Worm (Caenorhabditis elegans) whole organism, L4 larva: ENCODE data around the gene R09A8.5.

Experiments
- D1046.2 ChIP-seq: fragments of 200-800 bp; sonication (Bioruptor generic); IDR thresholded peaks from 2 replicates; pipeline ENCODE4 v1.3.6; 2022; ENCODE audit warnings: missing genetic modification characterization, missing compliant biosample characterization
- F37D6.2 ChIP-seq: sonication (generic microtip); optimal IDR thresholded peaks from 2 replicates; lab custom pipeline; 2016; ENCODE audit warnings: mild to moderate bottlenecking, missing genetic modification characterization, missing compliant biosample characterization
- F49E8.2 ChIP-seq: sonication (generic microtip); optimal IDR thresholded peaks from 2 replicates; lab custom pipeline; 2016; ENCODE audit warnings: missing compliant biosample characterization, mild to moderate bottlenecking, missing genetic modification characterization, borderline replicate concordance
- ZK337.2 ChIP-seq: fragments of 200-800 bp; sonication (Bioruptor generic); IDR thresholded peaks from 2 replicates; pipeline ENCODE4 v1.3.6; 2022; ENCODE audit warnings: missing genetic modification reagents, missing genetic modification characterization, missing compliant biosample characterization
- aha-1 ChIP-seq: fragments of 150-350 bp; peaks from one replicate; lab custom pipeline; 2014; ENCODE audit warnings: missing biosample characterization, missing genetic modification characterization
- arid-1 ChIP-seq: fragments of 200-800 bp; sonication (Bioruptor generic); conservative IDR thresholded peaks from 2 replicates; pipeline ENCODE4 v1.3.6; 2022; ENCODE audit warnings: missing genetic modification reagents, missing genetic modification characterization, missing compliant biosample characterization
- ceh-28 ChIP-seq: fragments of 150-350 bp; optimal IDR thresholded peaks from 2 replicates; lab custom pipeline; 2014; ENCODE audit warnings: missing biosample characterization, missing genetic modification reagents, missing genetic modification characterization
- daf-12 ChIP-seq: fragments of 150-350 bp; optimal IDR thresholded peaks from 2 replicates; lab custom pipeline; 2014; ENCODE audit warnings: missing biosample characterization, missing genetic modification reagents, missing genetic modification characterization
- daf-16 ChIP-seq, 3 experiments: sonication (generic microtip); optimal IDR thresholded peaks; 2 replicates each; lab custom pipeline; 2016 to 2017; ENCODE audit warnings: missing genetic modification characterization in 3 of 3, missing genetic modification reagents in 3 of 3, mild to moderate bottlenecking in 2 of 3, missing compliant biosample characterization in 2 of 3, missing biosample characterization in 1 of 3, moderate library complexity in 1 of 3
- daf-19 ChIP-seq: fragments of 200-800 bp; sonication (Bioruptor generic); conservative IDR thresholded peaks from 2 replicates; pipeline ENCODE4 v1.3.6; 2022; ENCODE audit warnings: missing genetic modification characterization, missing compliant biosample characterization
- dpl-1 ChIP-seq: fragments of 150-350 bp; optimal IDR thresholded peaks from 2 replicates; lab custom pipeline; 2014; ENCODE audit warnings: missing biosample characterization, missing genetic modification reagents, missing genetic modification characterization
- duxl-1 ChIP-seq: sonication (generic microtip); optimal IDR thresholded peaks from 2 replicates; lab custom pipeline; 2016; ENCODE audit warnings: mild to moderate bottlenecking, missing genetic modification characterization, moderate library complexity, missing compliant biosample characterization; ENCODE audit not compliant: poor library complexity
- egl-27 ChIP-seq: sonication (generic microtip); optimal IDR thresholded peaks from 3 replicates; lab custom pipeline; 2017; ENCODE audit warnings: missing biosample characterization, missing genetic modification reagents, missing genetic modification characterization
- egl-43 ChIP-seq: fragments of 200-800 bp; sonication (Bioruptor generic); IDR thresholded peaks from 2 replicates; pipeline ENCODE4 v1.3.6; 2022; ENCODE audit warnings: missing genetic modification reagents, missing genetic modification characterization, missing compliant biosample characterization
- fkh-10 ChIP-seq: fragments of 150-350 bp; optimal IDR thresholded peaks from 2 replicates; lab custom pipeline; 2014; ENCODE audit warnings: missing biosample characterization, missing genetic modification reagents, missing genetic modification characterization
- hif-1 ChIP-seq, 2 experiments: sonication (generic microtip); optimal IDR thresholded peaks; 2 replicates each; lab custom pipeline; 2016 to 2017; ENCODE audit warnings: missing compliant biosample characterization in 2 of 2, missing genetic modification characterization in 2 of 2, missing genetic modification reagents in 2 of 2, missing genotype in 2 of 2, mild to moderate bottlenecking in 1 of 2
- hmg-1.1 ChIP-seq: fragments of 200-800 bp; sonication (Bioruptor generic); IDR thresholded peaks from 2 replicates; pipeline ENCODE4 v1.3.6; 2022; ENCODE audit warnings: missing genetic modification reagents, missing genetic modification characterization, missing compliant biosample characterization
- lim-7 ChIP-seq: fragments of 200-800 bp; sonication (Bioruptor generic); IDR thresholded peaks from 2 replicates; pipeline ENCODE4 v1.3.6; 2022; ENCODE audit warnings: missing genetic modification characterization, missing compliant biosample characterization
- madf-5 ChIP-seq, 2 experiments: fragments of 200-800 bp; sonication (Bioruptor generic); IDR thresholded peaks; 2 replicates each; pipeline ENCODE4 v1.3.6; 2022; ENCODE audit warnings: missing compliant biosample characterization in 2 of 2, missing genetic modification characterization in 2 of 2
- mxl-2 ChIP-seq: fragments of 200-800 bp; sonication (Bioruptor generic); conservative IDR thresholded peaks from 2 replicates; pipeline ENCODE4 v1.3.6; 2022; ENCODE audit warnings: missing genetic modification reagents, missing genetic modification characterization, missing compliant biosample characterization
- mxl-3 ChIP-seq: fragments of 200-800 bp; sonication (Bioruptor generic); optimal IDR thresholded peaks from 2 replicates; lab custom pipeline; 2018; ENCODE audit warnings: mild to moderate bottlenecking, missing genetic modification characterization, missing compliant biosample characterization
- nhr-41 ChIP-seq: fragments of 200-800 bp; sonication (Bioruptor generic); IDR thresholded peaks from 2 replicates; pipeline ENCODE4 v1.3.6; 2022; ENCODE audit warnings: missing genetic modification reagents, missing genetic modification characterization, missing compliant biosample characterization
- nhr-42 ChIP-seq: fragments of 200-800 bp; sonication (Bioruptor generic); IDR thresholded peaks from 2 replicates; pipeline ENCODE4 v1.3.6; 2022; ENCODE audit warnings: missing genetic modification characterization, missing compliant biosample characterization
- nhr-6 ChIP-seq: fragments of 150-350 bp; optimal IDR thresholded peaks from 2 replicates; lab custom pipeline; 2014; ENCODE audit warnings: missing biosample characterization, missing genetic modification characterization
- pqm-1 ChIP-seq: sonication (generic microtip); optimal IDR thresholded peaks from 2 replicates; lab custom pipeline; 2017; ENCODE audit warnings: missing biosample characterization, missing genetic modification characterization
- snpc-1.2 ChIP-seq: fragments of 200-800 bp; sonication (Bioruptor generic); IDR thresholded peaks from 2 replicates; pipeline ENCODE4 v1.3.6; 2022; ENCODE audit warnings: missing genetic modification reagents, missing genetic modification characterization, missing compliant biosample characterization
- unc-39 ChIP-seq: sonication (generic microtip); optimal IDR thresholded peaks from 2 replicates; lab custom pipeline; 2017; ENCODE audit warnings: missing biosample characterization, missing genetic modification characterization
- vab-7 ChIP-seq: fragments of 200-800 bp; sonication (Bioruptor generic); IDR thresholded peaks from 2 replicates; pipeline ENCODE4 v1.3.6; 2022; ENCODE audit warnings: missing genetic modification reagents, missing genetic modification characterization, missing compliant biosample characterization

Gene R09A8.5

ce11 chrX:12595954-12596353 lies 44.4 kb downstream of the R09A8.5 start (continued):
- TF ChIP-seq madf-5 (GFP tag; IDR thresholded peaks at IDR 0.05; lab: Robert Waterston, UW) (no peak), fkh-10 (GFP tag; lab: Kevin White, UChicago) (no peak), F49E8.2 (no peak), F37D6.2 (tag; lab: Kevin White, UChicago) (no peak), arid-1 (GFP tag; lab: Robert Waterston, UW) (no peak), pqm-1 (tag; lab: Kevin White, UChicago) (peak; percentile 68), mxl-3 (GFP tag; lab: Kevin White, UChicago) (no peak), ZK337.2 (GFP tag; lab: Robert Waterston, UW) (no peak), ceh-28 (no peak), unc-39 (tag; lab: Kevin White, UChicago) (no peak), duxl-1 (tag; lab: Kevin White, UChicago) (no peak), nhr-42 (GFP tag; lab: Robert Waterston, UW) (no peak), hif-1 (tag; optimal IDR thresholded peaks at IDR 0.05; lab: Kevin White, UChicago) (no peak), D1046.2 (GFP tag; lab: Robert Waterston, UW) (no peak), daf-12 (tag; lab: Kevin White, UChicago) (no peak), nhr-6 (tag; lab: Kevin White, UChicago) (no peak)

DNA sequence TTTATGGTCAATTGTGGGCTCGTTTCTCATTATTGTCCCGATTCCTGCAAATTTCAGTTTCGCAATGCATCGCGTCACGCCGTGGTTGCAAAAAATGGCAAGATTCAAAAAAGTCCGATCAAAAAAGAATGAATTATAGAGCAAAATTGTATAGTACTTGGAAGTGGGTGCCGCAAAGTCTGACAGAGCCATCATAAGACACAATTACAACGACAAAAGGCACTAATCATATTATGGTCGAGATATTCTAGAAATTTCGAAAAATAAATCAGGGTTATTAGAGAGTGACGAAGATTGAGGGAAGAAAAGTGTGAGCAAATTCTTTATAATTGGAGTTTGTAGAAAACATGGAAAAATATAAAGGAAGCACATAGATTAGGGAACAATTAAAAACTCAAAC lies 45.1 kb downstream of the R09A8.5 start:
- TF ChIP-seq aha-1 (tag; lab: Kevin White, UChicago) (peak; percentile 11), daf-16 (GFP tag; optimal IDR thresholded peaks at IDR 0.05; lab: Kevin White, UChicago) (no peak), daf-16 (tag; optimal IDR thresholded peaks at IDR 0.05; lab: Kevin White, UChicago) (no peak)

DNA sequence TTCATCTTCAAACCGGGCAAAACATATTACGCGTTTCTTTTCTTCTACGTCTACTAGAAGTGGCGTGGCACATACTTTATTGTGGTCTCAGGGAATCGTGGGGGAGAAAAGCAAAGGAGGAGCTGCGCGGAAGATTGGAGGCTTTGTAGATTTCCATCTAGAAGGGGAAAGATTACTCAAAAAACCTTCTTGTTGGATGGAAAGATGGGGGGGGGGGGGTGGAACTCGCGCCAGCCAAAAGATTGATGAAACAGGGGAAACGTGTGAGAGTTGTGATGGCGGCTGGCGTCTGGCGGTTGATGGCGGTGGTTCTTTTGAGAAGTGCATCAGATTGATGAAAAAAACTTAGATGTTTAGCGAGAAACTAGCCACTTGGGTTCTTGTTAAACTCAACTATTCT lies 50.9 kb downstream of the R09A8.5 start:
- TF ChIP-seq snpc-1.2 (no peak), egl-27 (tag; lab: Kevin White, UChicago) (no peak), fkh-10 (GFP tag; lab: Kevin White, UChicago) (peak; percentile 5), egl-43 (GFP tag; lab: Robert Waterston, UW) (no peak), lim-7 (no peak), mxl-2 (no peak), hmg-1.1 (0 out of 2 replicates have a peak, but pooled peaks have one; percentile 9), nhr-41 (no peak), pqm-1 (tag; lab: Kevin White, UChicago) (no peak), dpl-1 (GFP tag; lab: Kevin White, UChicago) (no peak), vab-7 (GFP tag; lab: Robert Waterston, UW) (no peak), daf-19 (GFP tag; lab: Robert Waterston, UW) (no peak)
